Fruit fly (Drosophila melanogaster) whole organism, embryonic: ENCODE results near the gene SPoCk.
A peak's percentile ranks its signal among the peaks of the same experiment; 100 is the strongest.

Source experiments
- Adf1 ChIP-seq: fragments of 200-800 bp; sonication (Bioruptor generic); IDR thresholded peaks from 2 replicates; pipeline ENCODE4 v1.3.6; 2022; ENCODE audit warnings: missing biosample characterization, missing genetic modification characterization
- Aef1 ChIP-seq: fragments of 200-800 bp; sonication (Bioruptor generic); IDR thresholded peaks from 3 replicates; pipeline ENCODE4 v1.3.6; 2022; ENCODE audit warnings: missing biosample characterization, missing genetic modification characterization
- Asciz ChIP-seq: fragments of 200-800 bp; sonication (Bioruptor generic); optimal IDR thresholded peaks from 2 replicates; lab custom pipeline; 2017; ENCODE audit warnings: missing biosample characterization, mild to moderate bottlenecking, missing genetic modification characterization, missing genetic modification reagents
- B-H2 ChIP-seq: fragments of 200-800 bp; sonication (Bioruptor generic); optimal IDR thresholded peaks from 2 replicates; lab custom pipeline; 2018; ENCODE audit warnings: missing biosample characterization, mild to moderate bottlenecking, missing genetic modification characterization
- Blimp-1 ChIP-seq: fragments of 200-800 bp; sonication (Bioruptor generic); optimal IDR thresholded peaks from 3 replicates; lab custom pipeline; 2018; ENCODE audit warnings: missing biosample characterization, missing genetic modification characterization, mild to moderate bottlenecking, moderate library complexity, missing genetic modification reagents
- CG10147 ChIP-seq: fragments of 200-800 bp; sonication (Bioruptor generic); optimal IDR thresholded peaks from 2 replicates; lab custom pipeline; 2019; ENCODE audit warnings: missing biosample characterization, mild to moderate bottlenecking, missing genetic modification characterization, moderate library complexity
- CG10267 ChIP-seq: fragments of 200-800 bp; sonication (Bioruptor generic); optimal IDR thresholded peaks from 2 replicates; lab custom pipeline; 2018; ENCODE audit warnings: missing biosample characterization, mild to moderate bottlenecking, missing genetic modification characterization, moderate library complexity
- CG11504 ChIP-seq: fragments of 200-800 bp; sonication (Bioruptor generic); optimal IDR thresholded peaks from 3 replicates; lab custom pipeline; 2019; ENCODE audit warnings: missing biosample characterization, mild to moderate bottlenecking, missing genetic modification characterization, moderate library complexity
- CG12104 ChIP-seq: fragments of 200-800 bp; sonication (Bioruptor generic); optimal IDR thresholded peaks from 3 replicates; lab custom pipeline; 2016; ENCODE audit warnings: missing biosample characterization, missing genetic modification characterization
- CG12236 ChIP-seq: fragments of 200-800 bp; sonication (Bioruptor generic); optimal IDR thresholded peaks from 2 replicates; lab custom pipeline; 2016; ENCODE audit warnings: missing biosample characterization, missing genetic modification characterization
- CG13296 ChIP-seq: fragments of 200-800 bp; sonication (Bioruptor generic); optimal IDR thresholded peaks from 3 replicates; lab custom pipeline; 2018; ENCODE audit warnings: missing biosample characterization, mild to moderate bottlenecking, missing genetic modification characterization
- CG14667 ChIP-seq: fragments of 200-800 bp; sonication (Bioruptor generic); IDR thresholded peaks from 2 replicates; pipeline ENCODE4 v1.3.6; 2022; ENCODE audit warnings: missing biosample characterization, missing genetic modification characterization
- CG1529 ChIP-seq: fragments of 200-800 bp; sonication (Bioruptor generic); optimal IDR thresholded peaks from 3 replicates; lab custom pipeline; 2018; ENCODE audit warnings: missing biosample characterization, missing genetic modification characterization
- CG16863 ChIP-seq: fragments of 200-800 bp; sonication (Bioruptor generic); optimal IDR thresholded peaks from 3 replicates; lab custom pipeline; 2016; ENCODE audit warnings: missing biosample characterization, missing genetic modification characterization
- CG17359 ChIP-seq: fragments of 200-800 bp; sonication (Bioruptor generic); optimal IDR thresholded peaks from 3 replicates; lab custom pipeline; 2018; ENCODE audit warnings: missing biosample characterization, mild to moderate bottlenecking, missing genetic modification characterization, moderate library complexity
- CG2199 ChIP-seq: fragments of 200-800 bp; sonication (Bioruptor generic); IDR thresholded peaks from 3 replicates; pipeline ENCODE4 v1.3.6; 2022; ENCODE audit warnings: missing biosample characterization, missing genetic modification characterization
- CG2202 ChIP-seq: fragments of 200-800 bp; sonication (Bioruptor generic); optimal IDR thresholded peaks from 2 replicates; lab custom pipeline; 2018; ENCODE audit warnings: missing biosample characterization, mild to moderate bottlenecking, missing genetic modification characterization
- CG31224 ChIP-seq: fragments of 200-800 bp; sonication (Bioruptor generic); IDR thresholded peaks from 2 replicates; pipeline ENCODE4 v1.3.6; 2022; ENCODE audit warnings: missing biosample characterization, missing genetic modification characterization
- CG32532 ChIP-seq: fragments of 200-800 bp; sonication (Bioruptor generic); IDR thresholded peaks from 2 replicates; pipeline ENCODE4 v1.3.6; 2022; ENCODE audit warnings: missing biosample characterization, missing genetic modification characterization
- CG6175 ChIP-seq: fragments of 200-800 bp; sonication (Bioruptor generic); IDR thresholded peaks from 3 replicates; pipeline ENCODE4 v1.3.6; 2022; ENCODE audit warnings: missing biosample characterization, missing genetic modification characterization
- CG7357 ChIP-seq: fragments of 200-800 bp; sonication (Bioruptor generic); IDR thresholded peaks from 3 replicates; pipeline ENCODE4 v1.3.6; 2022; ENCODE audit warnings: missing biosample characterization, missing genetic modification characterization
- CG7745 ChIP-seq: fragments of 200-800 bp; sonication (Bioruptor generic); optimal IDR thresholded peaks from 2 replicates; lab custom pipeline; 2018; ENCODE audit warnings: missing biosample characterization, mild to moderate bottlenecking, missing genetic modification characterization, moderate library complexity
- CG8765 ChIP-seq: fragments of 200-800 bp; sonication (Bioruptor generic); IDR thresholded peaks from 2 replicates; pipeline ENCODE4 v1.3.6; 2022; ENCODE audit warnings: missing biosample characterization, missing genetic modification characterization
- CG9932 ChIP-seq: fragments of 200-800 bp; sonication (Bioruptor generic); IDR thresholded peaks from 2 replicates; pipeline ENCODE4 v1.3.6; 2022; ENCODE audit warnings: missing biosample characterization, missing genetic modification characterization
- Camta ChIP-seq: fragments of 200-800 bp; sonication (Bioruptor generic); optimal IDR thresholded peaks from 2 replicates; lab custom pipeline; 2016; ENCODE audit warnings: missing biosample characterization, missing genetic modification characterization
- D19A ChIP-seq: fragments of 200-800 bp; optimal IDR thresholded peaks from 3 replicates; lab custom pipeline; 2019; ENCODE audit warnings: missing biosample characterization, mild to moderate bottlenecking, missing genetic modification characterization, moderate library complexity
- Dek ChIP-seq: fragments of 200-800 bp; sonication (Bioruptor generic); optimal IDR thresholded peaks from 3 replicates; lab custom pipeline; 2019; ENCODE audit warnings: missing biosample characterization, mild to moderate bottlenecking, missing genetic modification characterization, moderate library complexity
- E2f1 ChIP-seq: fragments of 200-800 bp; sonication (Bioruptor generic); IDR thresholded peaks from 2 replicates; pipeline ENCODE4 v1.3.6; 2022; ENCODE audit warnings: missing biosample characterization, missing genetic modification characterization
- Eip74EF ChIP-seq, 2 experiments: fragments of 200-800 bp in 1 of 2; fragments of >200 bp in 1 of 2; sonication (Bioruptor generic) in 1 of 2; optimal IDR thresholded peaks; 2 replicates each; lab custom pipeline; 2017 to 2019; ENCODE audit warnings: missing biosample characterization in 2 of 2, missing genetic modification characterization in 2 of 2, mild to moderate bottlenecking in 1 of 2, moderate library complexity in 1 of 2
- Fer1 ChIP-seq: fragments of 200-800 bp; sonication (Bioruptor generic); optimal IDR thresholded peaks from 2 replicates; lab custom pipeline; 2017; ENCODE audit warnings: missing biosample characterization, mild to moderate bottlenecking, missing genetic modification characterization
- Hey ChIP-seq: fragments of 200-800 bp; sonication (Bioruptor generic); optimal IDR thresholded peaks from 3 replicates; lab custom pipeline; 2018; ENCODE audit warnings: missing biosample characterization, mild to moderate bottlenecking, missing genetic modification characterization
- Mad ChIP-seq: fragments of 200-800 bp; sonication (Bioruptor generic); optimal IDR thresholded peaks from 2 replicates; lab custom pipeline; 2016; ENCODE audit warnings: missing biosample characterization, missing genetic modification characterization
- Med ChIP-seq: fragments of 200-800 bp; sonication (Bioruptor generic); peaks from one replicate; lab custom pipeline; 2016; ENCODE audit warnings: missing biosample characterization, missing genetic modification characterization, mild to moderate bottlenecking, inconsistent platforms, moderate library complexity
- Poxn ChIP-seq: fragments of 200-800 bp; sonication (Bioruptor generic); IDR thresholded peaks from 2 replicates; pipeline ENCODE4 v1.3.6; 2022; ENCODE audit warnings: missing biosample characterization, missing genetic modification characterization
- Tbp ChIP-seq: fragments of >200 bp; optimal IDR thresholded peaks from 2 replicates; lab custom pipeline; 2018; ENCODE audit warnings: missing biosample characterization, missing genetic modification characterization
- abd-A ChIP-seq: fragments of 200-800 bp; sonication (Bioruptor generic); optimal IDR thresholded peaks from 3 replicates; lab custom pipeline; 2019; ENCODE audit warnings: missing biosample characterization, mild to moderate bottlenecking, missing genetic modification characterization, moderate library complexity
- ap ChIP-seq: fragments of 200-800 bp; sonication (Bioruptor generic); IDR thresholded peaks from 2 replicates; pipeline ENCODE4 v1.3.6; 2022; ENCODE audit warnings: missing biosample characterization, missing genetic modification characterization
- chinmo ChIP-seq: fragments of 200-800 bp; sonication (Bioruptor generic); IDR thresholded peaks from 4 replicates; pipeline ENCODE4 v1.3.6; 2022; ENCODE audit warnings: missing biosample characterization, missing genetic modification characterization; ENCODE audit not compliant: partially characterized antibody
- danr ChIP-seq: fragments of 200-800 bp; sonication (Bioruptor generic); IDR thresholded peaks from 2 replicates; pipeline ENCODE4 v1.3.6; 2022; ENCODE audit warnings: missing biosample characterization, missing genetic modification characterization
- dimm ChIP-seq: fragments of 200-800 bp; sonication (Bioruptor generic); IDR thresholded peaks from 2 replicates; pipeline ENCODE4 v1.3.6; 2022; ENCODE audit warnings: missing biosample characterization, missing genetic modification characterization
- dm ChIP-seq: fragments of 200-800 bp; sonication (Bioruptor generic); optimal IDR thresholded peaks from 3 replicates; lab custom pipeline; 2016; ENCODE audit warnings: missing biosample characterization, missing genetic modification characterization
- ewg ChIP-seq: fragments of 200-800 bp; sonication (Bioruptor generic); optimal IDR thresholded peaks from 3 replicates; lab custom pipeline; 2017; ENCODE audit warnings: mild to moderate bottlenecking, missing biosample characterization, missing genetic modification reagents, missing genetic modification characterization
- gro ChIP-seq: fragments of 200-800 bp; sonication (Bioruptor generic); optimal IDR thresholded peaks from 2 replicates; lab custom pipeline; 2016; ENCODE audit warnings: missing biosample characterization, missing genetic modification characterization
- nmo ChIP-seq: fragments of 200-800 bp; sonication (Bioruptor generic); optimal IDR thresholded peaks from 2 replicates; lab custom pipeline; 2018; ENCODE audit warnings: missing biosample characterization, mild to moderate bottlenecking, missing genetic modification characterization, moderate library complexity
- nom ChIP-seq: fragments of 200-800 bp; sonication (Bioruptor generic); optimal IDR thresholded peaks from 2 replicates; lab custom pipeline; 2017; ENCODE audit warnings: missing biosample characterization, missing genetic modification characterization, mild to moderate bottlenecking, moderate library complexity, missing genetic modification reagents
- peb ChIP-seq: fragments of 200-800 bp; sonication (Bioruptor generic); IDR thresholded peaks from 2 replicates; pipeline ENCODE4 v1.3.6; 2022; ENCODE audit warnings: missing biosample characterization, missing genetic modification characterization
- pnt ChIP-seq: fragments of 200-800 bp; sonication (Bioruptor generic); optimal IDR thresholded peaks from 3 replicates; lab custom pipeline; 2016; ENCODE audit warnings: missing biosample characterization, missing genetic modification characterization
- ranshi ChIP-seq: fragments of 200-800 bp; sonication (Bioruptor generic); IDR thresholded peaks from 2 replicates; pipeline ENCODE4 v1.3.6; 2022; ENCODE audit warnings: missing biosample characterization, missing genetic modification characterization
- tap ChIP-seq: fragments of 200-800 bp; optimal IDR thresholded peaks from 3 replicates; lab custom pipeline; 2019; ENCODE audit warnings: missing biosample characterization, mild to moderate bottlenecking, missing genetic modification characterization, moderate library complexity
- yki ChIP-seq: fragments of >200 bp; optimal IDR thresholded peaks from 3 replicates; lab custom pipeline; 2018
- zen ChIP-seq: fragments of 200-800 bp; sonication (Bioruptor generic); optimal IDR thresholded peaks from 3 replicates; lab custom pipeline; 2018; ENCODE audit warnings: missing biosample characterization, mild to moderate bottlenecking, missing genetic modification characterization, moderate library complexity

SPoCk gene

DNA sequence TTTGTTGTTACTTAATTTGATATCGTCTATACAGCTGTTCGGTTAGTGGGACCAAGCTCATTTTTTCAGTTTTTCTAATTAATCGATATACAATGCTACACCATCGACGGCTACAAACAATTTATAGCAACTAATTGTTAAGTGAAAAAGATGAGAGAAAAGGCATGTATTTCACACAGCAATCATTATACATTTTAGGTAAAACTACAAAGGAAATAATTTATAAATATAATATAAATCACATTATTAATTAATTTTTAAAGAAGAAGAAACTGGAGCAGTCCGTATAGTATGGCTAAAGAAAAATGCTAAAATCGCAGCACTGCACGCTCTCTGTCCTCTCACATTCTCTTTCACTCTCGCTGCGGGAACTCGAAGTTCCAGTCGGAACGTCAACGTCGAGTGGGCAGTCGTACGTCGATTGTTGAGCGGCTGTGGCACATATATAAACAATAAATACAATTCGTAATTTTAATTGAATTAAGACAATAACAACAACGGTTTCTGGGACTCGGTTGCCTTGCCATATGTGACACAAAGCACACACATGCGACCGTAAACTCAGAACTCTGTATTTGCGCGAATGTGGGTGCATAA lies 21.4 kb upstream of the SPoCk start, which contains the start of the genes CG14450 and CG11367 (continued):
- no peak for TF ChIP-seq CG11504 (tag; lab: Kevin White, UChicago)
- no peak for TF ChIP-seq dm (GFP tag; lab: Kevin White, UChicago)
- TF ChIP-seq chinmo, result peak; percentile 36; the same call in 1 of the 4 replicates
- no peak for TF ChIP-seq Eip74EF (GFP tag; optimal IDR thresholded peaks at IDR 0.05; lab: Kevin White, UChicago)
- TF ChIP-seq danr, result no peak
- TF ChIP-seq CG14667 (GFP tag; lab: Robert Waterston, UW), result no peak
- peak; percentile 46 for TF ChIP-seq Dek
- no peak for TF ChIP-seq ranshi
- TF ChIP-seq CG2199 (GFP tag; lab: Robert Waterston, UW), result no peak
- TF ChIP-seq Adf1, result peak; percentile 63
- TF ChIP-seq D19A, result peak; percentile 37
- TF ChIP-seq peb (GFP tag; lab: Robert Waterston, UW), result no peak
- no peak for TF ChIP-seq dimm
- no peak for TF ChIP-seq CG6175
- TF ChIP-seq B-H2 (GFP tag; lab: Kevin White, UChicago), result peak; percentile 41
- TF ChIP-seq CG17359 (tag; lab: Kevin White, UChicago), result peak; percentile 18
- peak; percentile 20 for TF ChIP-seq CG13296 (GFP tag; lab: Kevin White, UChicago)
- no peak; the same call in 1 of the 2 replicates for TF ChIP-seq CG32532 (GFP tag; lab: Robert Waterston, UW)
- TF ChIP-seq CG7745 (tag; lab: Kevin White, UChicago), result no peak
- TF ChIP-seq nom (GFP tag; lab: Kevin White, UChicago), result peak; percentile 63
- TF ChIP-seq CG31224 (GFP tag; lab: Robert Waterston, UW), result no peak
- peak; percentile 30 for TF ChIP-seq zen (tag; lab: Kevin White, UChicago)
- peak; percentile 19 for TF ChIP-seq tap (tag; lab: Kevin White, UChicago)
- no peak for TF ChIP-seq CG16863 (GFP tag; lab: Kevin White, UChicago)
- TF ChIP-seq CG9932 (GFP tag; lab: Robert Waterston, UW), result peak; percentile 40; the same call in 1 of the 2 replicates
- TF ChIP-seq Tbp (GFP tag; lab: Kevin White, UChicago), result no peak
- no peak for TF ChIP-seq pnt
- no peak for TF ChIP-seq abd-A (tag; lab: Kevin White, UChicago)
- peak; percentile 7 for TF ChIP-seq CG12104 (GFP tag; lab: Kevin White, UChicago)
- peak; percentile 54 for TF ChIP-seq Fer1 (GFP tag; lab: Kevin White, UChicago)
- TF ChIP-seq CG10267 (tag; lab: Kevin White, UChicago), result peak; percentile 78
- TF ChIP-seq nmo (GFP tag; lab: Kevin White, UChicago), result peak; percentile 65
- peak; percentile 9 for TF ChIP-seq Camta (GFP tag; lab: Kevin White, UChicago)
- TF ChIP-seq CG10147 (GFP tag; lab: Kevin White, UChicago), result peak; percentile 43
- no peak for TF ChIP-seq E2f1 (GFP tag; lab: Robert Waterston, UW)
- peak; percentile 81 for TF ChIP-seq Med (GFP tag; lab: Kevin White, UChicago)
- no peak for TF ChIP-seq CG2202 (tag; lab: Kevin White, UChicago)
- no peak for TF ChIP-seq ewg
- TF ChIP-seq ap (GFP tag; lab: Robert Waterston, UW), result no peak
- TF ChIP-seq yki (lab: Kevin White, UChicago), result peak; percentile 7
- no peak for TF ChIP-seq CG12236
- peak; percentile 34 for TF ChIP-seq Asciz (GFP tag; lab: Kevin White, UChicago)
- TF ChIP-seq CG8765 (GFP tag; lab: Robert Waterston, UW), result no peak
- peak; percentile 60 for TF ChIP-seq CG1529 (GFP tag; lab: Kevin White, UChicago)
- no peak for TF ChIP-seq Hey
- no peak for TF ChIP-seq Poxn (GFP tag; lab: Robert Waterston, UW)
- TF ChIP-seq CG7357 (GFP tag; lab: Robert Waterston, UW), result no peak
- TF ChIP-seq gro, result peak; percentile 49
- TF ChIP-seq Mad (GFP tag; lab: Kevin White, UChicago), result no peak
- peak; percentile 78 for TF ChIP-seq Blimp-1 (GFP tag; lab: Kevin White, UChicago)
- no peak for TF ChIP-seq Aef1
